Worm (Caenorhabditis elegans): ENCODE results near the gene irld-25.
A peak's percentile ranks its signal among the peaks of the same experiment; 100 is the strongest.

- TF ChIP-seq unc-86 (tag; optimal IDR thresholded peaks at IDR 0.05) (peak; percentile 79), hlh-8 (tag; optimal IDR thresholded peaks at IDR 0.05) (peak; percentile 84), mec-3 (tag; optimal IDR thresholded peaks at IDR 0.05; ENCODE audit: borderline replicate concordance) (peak; percentile 26), che-1 (tag; optimal IDR thresholded peaks at IDR 0.05) (peak; percentile 90), eyg-1 (tag; optimal IDR thresholded peaks at IDR 0.05) (peak; percentile 87), ama-1 (optimal IDR thresholded peaks at IDR 0.05) (no peak), lin-11 (tag; optimal IDR thresholded peaks at IDR 0.05) (peak; percentile 81), fkh-10 (GFP tag; optimal IDR thresholded peaks at IDR 0.05) (no peak), F13H6.1 (tag; optimal IDR thresholded peaks at IDR 0.05) (peak; percentile 81)
These were observed 30.5 kb upstream of the irld-25 start, which contains the start of gene Y75B12B.11 for ce11 chrV:15190903-15191302.
